Fruit fly (Drosophila melanogaster): ENCODE measurements around the gene CG4119.

CG4119 gene

dm6 chrX:5698087-5698727 lies 32.4 kb downstream of the CG4119 start, which contains the start of gene AdamTS-B (continued):
- TF ChIP-seq eve (GFP tag; optimal IDR thresholded peaks at IDR 0.05) (peak in 1 of 2 experiments; percentile 69), vvl (GFP tag; IDR thresholded peaks at IDR 0.05) (peak; percentile 61; the same call in 1 of the 2 replicates), ind (GFP tag; optimal IDR thresholded peaks at IDR 0.05) (peak; percentile 41), Ravus (GFP tag; IDR thresholded peaks at IDR 0.05) (no peak), CG10462 (GFP tag; optimal IDR thresholded peaks at IDR 0.05) (peak; percentile 10), CG7928 (GFP tag; optimal IDR thresholded peaks at IDR 0.05) (no peak), ash1 (GFP tag; optimal IDR thresholded peaks at IDR 0.05) (no peak), Dref (GFP tag; IDR thresholded peaks at IDR 0.05) (no peak), phol (tag; optimal IDR thresholded peaks at IDR 0.05) (peak; percentile 58), CG1832 (GFP tag; optimal IDR thresholded peaks at IDR 0.05) (no peak), CG13287 (GFP tag; IDR thresholded peaks at IDR 0.05; ENCODE audit: partially characterized antibody) (no peak), pb (GFP tag; optimal IDR thresholded peaks at IDR 0.05) (no peak), Hr3 (GFP tag; optimal IDR thresholded peaks at IDR 0.05) (peak; percentile 38), CrebB (tag; optimal IDR thresholded peaks at IDR 0.05) (no peak), CG8924 (tag; optimal IDR thresholded peaks at IDR 0.05) (no peak), CG9437 (GFP tag; optimal IDR thresholded peaks at IDR 0.05) (no peak), ssp (GFP tag; IDR thresholded peaks at IDR 0.05) (peak; percentile 23; the same call in 1 of the 2 replicates), CTCF (GFP tag; optimal IDR thresholded peaks at IDR 0.05) (no peak), unc-4 (GFP tag; IDR thresholded peaks at IDR 0.05; ENCODE audit: partially characterized antibody) (no peak), Trl (optimal IDR thresholded peaks at IDR 0.05) (no peak), Trl (GFP tag; optimal IDR thresholded peaks at IDR 0.05) (no peak), CG1602 (GFP tag; optimal IDR thresholded peaks at IDR 0.05) (peak; percentile 9), CG7745 (tag; optimal IDR thresholded peaks at IDR 0.05) (no peak), CG14050 (GFP tag; IDR thresholded peaks at IDR 0.05) (0 out of 3 replicates have a peak, but pooled peaks have one; percentile 15), Rx (GFP tag; IDR thresholded peaks at IDR 0.05) (no peak), Optix (GFP tag; IDR thresholded peaks at IDR 0.05) (no peak), CG17612 (GFP tag; IDR thresholded peaks at IDR 0.05) (no peak), Sin3A (optimal IDR thresholded peaks at IDR 0.05) (no peak), CG16813 (GFP tag; IDR thresholded peaks at IDR 0.05; ENCODE audit: partially characterized antibody) (no peak), dmrt11E (tag; optimal IDR thresholded peaks at IDR 0.05) (peak; percentile 49), inv (GFP tag; IDR thresholded peaks at IDR 0.05; ENCODE audit: partially characterized antibody) (no peak), CG17361 (GFP tag; IDR thresholded peaks at IDR 0.05) (peak; percentile 72), her (GFP tag; optimal IDR thresholded peaks at IDR 0.05) (no peak), gsb (GFP tag; IDR thresholded peaks at IDR 0.05) (no peak), CG15696 (tag; optimal IDR thresholded peaks at IDR 0.05) (peak; percentile 40), Dip3 (GFP tag; optimal IDR thresholded peaks at IDR 0.05) (no peak), Myb (GFP tag; optimal IDR thresholded peaks at IDR 0.05) (no peak), aop (GFP tag; IDR thresholded peaks at IDR 0.05) (no peak), CG12236 (GFP tag; optimal IDR thresholded peaks at IDR 0.05) (no peak), twi (tag; optimal IDR thresholded peaks at IDR 0.05) (no peak), CG11093 (GFP tag; IDR thresholded peaks at IDR 0.05) (no peak), al (GFP tag; IDR thresholded peaks at IDR 0.05) (no peak), CG6254 (GFP tag; optimal IDR thresholded peaks at IDR 0.05) (no peak), CG6654 (GFP tag; optimal IDR thresholded peaks at IDR 0.05) (no peak), CG9215 (GFP tag; IDR thresholded peaks at IDR 0.05) (peak; percentile 28; the same call in 1 of the 2 replicates), Mrtf (GFP tag; IDR thresholded peaks at IDR 0.05) (peak; percentile 36; the same call in 1 of the 3 replicates), mam (GFP tag; optimal IDR thresholded peaks at IDR 0.05) (no peak), Dbx (GFP tag; IDR thresholded peaks at IDR 0.05) (no peak), pros (GFP tag; optimal IDR thresholded peaks at IDR 0.05) (no peak), ttk (GFP tag; IDR thresholded peaks at IDR 0.05) (peak; percentile 46; the same call in 1 of the 2 replicates), Dp (GFP tag; optimal IDR thresholded peaks at IDR 0.05) (no peak), tap (tag; optimal IDR thresholded peaks at IDR 0.05) (no peak)

All from whole organism, embryonic.